Worm (Caenorhabditis elegans) whole organism, young adult: ENCODE measurements around the gene abu-12.
A peak's percentile ranks its signal among the peaks of the same experiment; 100 is the strongest.

ENCODE experiments used
- F10E7.11 ChIP-seq: sonication (generic microtip); optimal IDR thresholded peaks from 2 replicates; lab custom pipeline; 2017; ENCODE audit warnings: mild to moderate bottlenecking, missing genetic modification characterization, moderate library complexity, missing compliant biosample characterization
- F23B12.7 ChIP-seq: sonication (generic microtip); optimal IDR thresholded peaks from 2 replicates; lab custom pipeline; 2017; ENCODE audit warnings: missing genetic modification characterization, mild to moderate bottlenecking, missing compliant biosample characterization, antibody characterized with exemption, moderate library complexity; ENCODE audit not compliant: insufficient read depth
- F57A8.1 ChIP-seq: fragments of 200-800 bp; sonication (Bioruptor generic); optimal IDR thresholded peaks from 2 replicates; lab custom pipeline; 2018; ENCODE audit warnings: mild to moderate bottlenecking, missing genetic modification characterization, moderate library complexity, missing compliant biosample characterization
- F57C9.4 ChIP-seq: sonication (generic microtip); optimal IDR thresholded peaks from 2 replicates; lab custom pipeline; 2017; ENCODE audit warnings: mild to moderate bottlenecking, missing genetic modification characterization, missing compliant biosample characterization
- K12H6.12 ChIP-seq: fragments of 200-800 bp; sonication (Bioruptor generic); optimal IDR thresholded peaks from 2 replicates; lab custom pipeline; 2018; ENCODE audit warnings: mild to moderate bottlenecking, missing genetic modification characterization, missing compliant biosample characterization
- Y53F4B.3 ChIP-seq: fragments of 200-800 bp; sonication (Bioruptor generic); IDR thresholded peaks from 2 replicates; pipeline ENCODE4 v1.3.6; 2022; ENCODE audit warnings: missing genetic modification reagents, missing genetic modification characterization, missing compliant biosample characterization
- Y67H2A.10 ChIP-seq: fragments of 200-800 bp; sonication (Bioruptor generic); conservative IDR thresholded peaks from 2 replicates; pipeline ENCODE4 v1.3.6; 2022; ENCODE audit warnings: missing genetic modification reagents, missing genetic modification characterization, missing compliant biosample characterization
- ZK185.1 ChIP-seq: sonication (generic microtip); optimal IDR thresholded peaks from 2 replicates; lab custom pipeline; 2016; ENCODE audit warnings: mild to moderate bottlenecking, missing genetic modification characterization, missing compliant biosample characterization; ENCODE audit not compliant: poor library complexity, severe bottlenecking
- ama-1 ChIP-seq, 3 experiments: fragments of 150-350 bp in 1 of 3; sonication (generic microtip) in 2 of 3; optimal IDR thresholded peaks; 2 replicates each; lab custom pipeline; 2014 to 2018; ENCODE audit warnings: missing biosample characterization in 2 of 3, missing genetic modification characterization in 2 of 3, missing genetic modification reagents in 2 of 3
- attf-3 ChIP-seq: fragments of 200-800 bp; sonication (Bioruptor generic); conservative IDR thresholded peaks from 2 replicates; pipeline ENCODE4 v1.3.6; 2022; ENCODE audit warnings: missing genetic modification reagents, missing genetic modification characterization, missing compliant biosample characterization
- attf-6 ChIP-seq: fragments of 200-800 bp; sonication (Bioruptor generic); IDR thresholded peaks from 2 replicates; pipeline ENCODE4 v1.3.6; 2022; ENCODE audit warnings: missing genetic modification reagents, missing genetic modification characterization, missing compliant biosample characterization
- bed-1 ChIP-seq: fragments of 200-800 bp; sonication (Bioruptor generic); IDR thresholded peaks from 2 replicates; pipeline ENCODE4 v1.3.6; 2022; ENCODE audit warnings: missing genetic modification reagents, missing genetic modification characterization, missing compliant biosample characterization
- ceh-100 ChIP-seq: fragments of 200-800 bp; sonication (Bioruptor generic); IDR thresholded peaks from 2 replicates; pipeline ENCODE4 v1.3.6; 2022; ENCODE audit warnings: missing genetic modification reagents, missing genetic modification characterization, missing compliant biosample characterization
- ceh-58 ChIP-seq: fragments of 200-800 bp; sonication (Bioruptor generic); IDR thresholded peaks from 2 replicates; pipeline ENCODE4 v1.3.6; 2022; ENCODE audit warnings: missing genetic modification characterization, missing compliant biosample characterization
- die-1 ChIP-seq: sonication (generic microtip); optimal IDR thresholded peaks from 2 replicates; lab custom pipeline; 2016; ENCODE audit warnings: missing genotype, mild to moderate bottlenecking, missing genetic modification characterization, missing compliant biosample characterization
- dox-1 ChIP-seq: fragments of 200-800 bp; sonication (Bioruptor generic); IDR thresholded peaks from 2 replicates; pipeline ENCODE4 v1.3.6; 2022; ENCODE audit warnings: missing genetic modification reagents, missing genetic modification characterization, missing compliant biosample characterization
- egl-18 ChIP-seq: fragments of 200-800 bp; sonication (Bioruptor generic); IDR thresholded peaks from 2 replicates; pipeline ENCODE4 v1.3.6; 2022; ENCODE audit warnings: missing genetic modification reagents, missing genetic modification characterization, missing compliant biosample characterization
- ets-4 ChIP-seq: fragments of 200-800 bp; sonication (Bioruptor generic); optimal IDR thresholded peaks from 2 replicates; lab custom pipeline; 2018; ENCODE audit warnings: mild to moderate bottlenecking, missing genetic modification characterization, missing compliant biosample characterization
- fkh-3 ChIP-seq: sonication (generic microtip); optimal IDR thresholded peaks from 2 replicates; lab custom pipeline; 2016; ENCODE audit warnings: mild to moderate bottlenecking, missing genetic modification characterization, missing compliant biosample characterization
- hlh-26 ChIP-seq: fragments of 200-800 bp; sonication (Bioruptor generic); conservative IDR thresholded peaks from 2 replicates; pipeline ENCODE4 v1.3.6; 2022; ENCODE audit warnings: missing genetic modification reagents, missing genetic modification characterization, missing compliant biosample characterization
- let-526 ChIP-seq: fragments of 200-800 bp; sonication (Bioruptor generic); IDR thresholded peaks from 2 replicates; pipeline ENCODE4 v1.3.6; 2022; ENCODE audit warnings: missing genetic modification reagents, missing genetic modification characterization, missing compliant biosample characterization
- lsl-1 ChIP-seq: fragments of 200-800 bp; sonication (Bioruptor generic); optimal IDR thresholded peaks from 2 replicates; lab custom pipeline; 2018; ENCODE audit warnings: mild to moderate bottlenecking, missing genetic modification characterization, moderate library complexity, missing compliant biosample characterization
- lsy-27 ChIP-seq: sonication (generic microtip); optimal IDR thresholded peaks from 2 replicates; lab custom pipeline; 2017; ENCODE audit warnings: missing genetic modification characterization, mild to moderate bottlenecking, missing compliant biosample characterization, antibody characterized with exemption, missing genotype, borderline replicate concordance; ENCODE audit not compliant: insufficient read depth
- madf-8 ChIP-seq: fragments of 200-800 bp; sonication (Bioruptor generic); conservative IDR thresholded peaks from 2 replicates; pipeline ENCODE4 v1.3.6; 2022; ENCODE audit warnings: missing genetic modification reagents, missing genetic modification characterization, missing compliant biosample characterization
- mel-28 ChIP-seq: sonication (generic microtip); optimal IDR thresholded peaks from 2 replicates; lab custom pipeline; 2016; ENCODE audit warnings: borderline replicate concordance, mild to moderate bottlenecking, missing genetic modification characterization, missing compliant biosample characterization
- nfya-1 ChIP-seq: sonication (generic microtip); optimal IDR thresholded peaks from 2 replicates; lab custom pipeline; 2017; ENCODE audit warnings: antibody characterized with exemption, missing compliant biosample characterization, missing genetic modification characterization, borderline replicate concordance; ENCODE audit not compliant: insufficient read depth
- nfyb-1 ChIP-seq: fragments of 200-800 bp; sonication (Bioruptor generic); IDR thresholded peaks from 2 replicates; pipeline ENCODE4 v1.3.6; 2022; ENCODE audit warnings: missing genetic modification reagents, missing genetic modification characterization, missing compliant biosample characterization
- nhr-27 ChIP-seq: fragments of 200-800 bp; sonication (Bioruptor generic); optimal IDR thresholded peaks from 2 replicates; lab custom pipeline; 2018; ENCODE audit warnings: mild to moderate bottlenecking, missing genetic modification characterization, moderate library complexity, missing compliant biosample characterization
- nhr-80 ChIP-seq: sonication (generic microtip); optimal IDR thresholded peaks from 2 replicates; lab custom pipeline; 2016; ENCODE audit warnings: missing genetic modification characterization, missing compliant biosample characterization
- rcor-1 ChIP-seq: fragments of 200-800 bp; sonication (Bioruptor generic); IDR thresholded peaks from 2 replicates; pipeline ENCODE4 v1.3.6; 2022; ENCODE audit warnings: missing genetic modification reagents, missing genetic modification characterization, missing compliant biosample characterization
- sea-2 ChIP-seq: fragments of 200-800 bp; sonication (Bioruptor generic); IDR thresholded peaks from 2 replicates; pipeline ENCODE4 v1.3.6; 2022; ENCODE audit warnings: missing genetic modification characterization, missing compliant biosample characterization
- snpc-1.3 ChIP-seq: sonication (generic microtip); optimal IDR thresholded peaks from 2 replicates; lab custom pipeline; 2017; ENCODE audit warnings: missing genetic modification characterization, mild to moderate bottlenecking, missing compliant biosample characterization, antibody characterized with exemption, moderate library complexity, missing genotype, missing genetic modification reagents; ENCODE audit not compliant: insufficient read depth
- snpc-3.4 ChIP-seq: sonication (generic microtip); optimal IDR thresholded peaks from 2 replicates; lab custom pipeline; 2017; ENCODE audit warnings: missing genetic modification characterization, mild to moderate bottlenecking, missing compliant biosample characterization, antibody characterized with exemption, moderate library complexity, missing genotype, missing genetic modification reagents
- snpc-4 ChIP-seq, 5 experiments: fragments of 150-350 bp in 1 of 5; sonication (generic microtip) in 4 of 5; optimal IDR thresholded peaks; 2 replicates each; lab custom pipeline; 2014 to 2018; ENCODE audit warnings: missing genetic modification characterization in 5 of 5, missing biosample characterization in 3 of 5, antibody characterized with exemption in 2 of 5, mild to moderate bottlenecking in 2 of 5, missing compliant biosample characterization in 2 of 5, missing genotype in 2 of 5, moderate library complexity in 2 of 5, missing genetic modification reagents in 1 of 5
- somi-1 ChIP-seq: fragments of 200-800 bp; sonication (Bioruptor generic); optimal IDR thresholded peaks from 2 replicates; lab custom pipeline; 2018; ENCODE audit warnings: mild to moderate bottlenecking, missing genetic modification characterization, missing compliant biosample characterization
- sptf-2 ChIP-seq: fragments of 200-800 bp; sonication (Bioruptor generic); optimal IDR thresholded peaks from 2 replicates; lab custom pipeline; 2018; ENCODE audit warnings: mild to moderate bottlenecking, missing genetic modification characterization, missing compliant biosample characterization
- tbx-9 ChIP-seq: sonication (generic microtip); optimal IDR thresholded peaks from 2 replicates; lab custom pipeline; 2016; ENCODE audit warnings: borderline replicate concordance, missing genetic modification characterization, inconsistent platforms, missing compliant biosample characterization
- unc-130 ChIP-seq: sonication (generic microtip); optimal IDR thresholded peaks from 2 replicates; lab custom pipeline; 2016; ENCODE audit warnings: missing genetic modification reagents, missing genetic modification characterization, missing compliant biosample characterization
- xnd-1 ChIP-seq: sonication (generic microtip); optimal IDR thresholded peaks from 2 replicates; lab custom pipeline; 2016; ENCODE audit warnings: missing genotype, missing genetic modification reagents, missing genetic modification characterization, missing compliant biosample characterization
- ztf-26 ChIP-seq: sonication (generic microtip); optimal IDR thresholded peaks from 2 replicates; lab custom pipeline; 2017; ENCODE audit warnings: missing genetic modification characterization, missing compliant biosample characterization

The abu-12 gene

ce11 chrX:421785-422657 lies 35.4 kb downstream of the abu-12 start (continued):
- TF ChIP-seq hlh-26 (GFP tag; lab: Robert Waterston, UW), result 0 out of 2 replicates have a peak, but pooled peaks have one; percentile 53

- TF ChIP-seq rcor-1, result no peak
- TF ChIP-seq ceh-100 (GFP tag; lab: Robert Waterston, UW), result no peak
- TF ChIP-seq madf-8 (GFP tag; lab: Robert Waterston, UW), result no peak
- no peak for TF ChIP-seq nfya-1 (tag; lab: Kevin White, UChicago)
- no peak for TF ChIP-seq bed-1 (GFP tag; lab: Robert Waterston, UW)
- TF ChIP-seq sea-2 (GFP tag; lab: Robert Waterston, UW), result no peak
- TF ChIP-seq let-526 (GFP tag; lab: Robert Waterston, UW), result no peak
- no peak for TF ChIP-seq nfyb-1 (GFP tag; lab: Robert Waterston, UW)
- TF ChIP-seq somi-1 (GFP tag; lab: Kevin White, UChicago), result no peak
- TF ChIP-seq attf-3 (GFP tag; lab: Robert Waterston, UW), result no peak
- TF ChIP-seq sptf-2 (GFP tag; lab: Kevin White, UChicago), result no peak
- TF ChIP-seq die-1 (tag; lab: Kevin White, UChicago), result no peak
- TF ChIP-seq ets-4, result no peak
- TF ChIP-seq dox-1 (GFP tag; lab: Robert Waterston, UW), result no peak
- no peak for TF ChIP-seq K12H6.12 (tag; lab: Kevin White, UChicago)
- no peak for TF ChIP-seq ZK185.1 (tag; lab: Kevin White, UChicago)
- no peak for TF ChIP-seq nhr-80 (tag; lab: Kevin White, UChicago)
- TF ChIP-seq, all 124 proteins: peak for 0
These were observed 36.0 kb downstream of the abu-12 start, which contains the start of gene col-19 for ce11 chrX:421407-421784. col-19 (plus strand) TSS chrX:421707.

DNA sequence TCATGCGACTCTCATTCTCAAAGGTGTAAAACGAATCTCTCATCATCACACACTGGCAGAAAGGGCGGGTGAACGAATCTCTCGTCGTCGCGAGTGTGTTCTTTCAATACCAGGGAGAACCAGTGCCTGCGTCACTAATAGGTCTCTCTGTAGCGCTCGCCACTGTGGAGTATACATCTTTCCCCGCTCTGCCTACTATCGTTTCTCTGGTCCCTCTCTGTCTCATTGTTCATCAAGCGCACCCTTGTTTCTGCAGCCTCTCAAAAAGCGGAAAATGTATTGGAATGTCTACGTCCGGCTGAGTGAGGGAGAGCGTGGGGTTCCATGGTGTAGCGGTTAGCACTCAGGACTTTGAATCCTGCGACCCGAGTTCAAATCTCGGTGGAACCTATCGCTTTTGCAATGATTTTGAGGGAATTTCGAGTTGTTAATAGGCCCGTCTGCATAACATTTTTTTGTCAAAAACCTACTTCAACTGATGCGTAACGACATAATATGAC lies 47.3 kb downstream of the abu-12 start:
- TF ChIP-seq sea-2 (GFP tag; lab: Robert Waterston, UW) (0 out of 2 replicates have a peak, but pooled peaks have one; percentile 48), F10E7.11 (peak; percentile 82), snpc-3.4 (tag; lab: Kevin White, UChicago) (peak; percentile 31), tbx-9 (tag; lab: Kevin White, UChicago) (no peak), F57A8.1 (GFP tag; lab: Kevin White, UChicago) (no peak), lsl-1 (GFP tag; lab: Kevin White, UChicago) (no peak), fkh-3 (tag; lab: Kevin White, UChicago) (peak; percentile 78), attf-6 (no peak), F57C9.4 (tag; lab: Kevin White, UChicago) (no peak), nhr-27 (tag; lab: Kevin White, UChicago) (peak; percentile 35), ceh-58 (GFP tag; lab: Robert Waterston, UW) (no peak), mel-28 (no peak), snpc-1.3 (peak; percentile 60), unc-130 (GFP tag; lab: Kevin White, UChicago) (no peak), Y67H2A.10 (GFP tag; lab: Robert Waterston, UW) (no peak), ama-1 (optimal IDR thresholded peaks at IDR 0.05; lab: Kevin White, UChicago) (no peak), ama-1 (GFP tag; optimal IDR thresholded peaks at IDR 0.05; lab: Kevin White, UChicago) (peak in 1 of 2 experiments; percentile 26), lsy-27 (tag; lab: Kevin White, UChicago) (no peak), Y53F4B.3 (GFP tag; lab: Robert Waterston, UW) (no peak), somi-1 (GFP tag; lab: Kevin White, UChicago) (peak; percentile 76), xnd-1 (tag; lab: Kevin White, UChicago) (no peak), egl-18 (peak; percentile 86), ztf-26 (tag; lab: Kevin White, UChicago) (peak; percentile 95), F23B12.7 (tag; lab: Kevin White, UChicago) (peak; percentile 58), nfya-1 (tag; lab: Kevin White, UChicago) (no peak), snpc-4 (GFP tag; optimal IDR thresholded peaks at IDR 0.05; lab: Kevin White, UChicago) (peak; percentile 58), snpc-4 (tag; optimal IDR thresholded peaks at IDR 0.05; lab: Kevin White, UChicago) (peak in 3 of 4 experiments; percentile 45 to 78 (median 54))
